Worm (Caenorhabditis elegans): Measurements from ENCODE around the gene F11E6.8.

F11E6.8 gene

ce11 chrIV:17440417-17440816, 9.9 kb downstream of the F11E6.8 start, which contains the start of gene F08A7.1:
TSS of gene F08A7.1 (plus strand) at chrIV:17440607.
- TF ChIP-seq ahr-1 (tag; optimal IDR thresholded peaks at IDR 0.05): no peak
- no peak for TF ChIP-seq mec-3 (tag; optimal IDR thresholded peaks at IDR 0.05; ENCODE audit: borderline replicate concordance)
- no peak for TF ChIP-seq ceh-34 (tag; optimal IDR thresholded peaks at IDR 0.05)
- no peak for TF ChIP-seq eyg-1 (tag; optimal IDR thresholded peaks at IDR 0.05)
- no peak for TF ChIP-seq zip-5 (tag; optimal IDR thresholded peaks at IDR 0.05)

DNA sequence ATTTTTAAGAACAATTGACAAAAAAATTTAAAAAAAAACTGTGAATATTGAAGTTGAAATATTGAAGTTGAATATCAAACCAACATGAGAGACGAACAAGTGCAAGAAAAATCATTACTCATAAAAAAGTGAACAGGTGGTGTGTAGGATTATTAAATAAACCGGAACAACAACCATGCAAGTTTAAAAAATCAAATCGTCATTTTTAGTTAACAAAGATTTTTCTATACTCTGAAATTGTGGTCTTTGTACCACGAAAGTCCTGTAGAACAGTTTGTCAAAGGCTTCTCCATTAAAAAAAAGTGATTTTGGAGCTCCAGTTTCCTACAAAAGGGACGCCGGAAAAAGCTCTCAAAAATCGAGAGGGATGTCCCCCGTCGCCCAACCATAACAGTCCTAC, 10.3 kb downstream of the F11E6.8 start, which contains the start of gene C06A12.19:
Gene C06A12.19 (minus strand): TSS at position 101 of the 400 bp plus-strand sequence.
- TF ChIP-seq ceh-19 (GFP tag; optimal IDR thresholded peaks at IDR 0.05) (no peak), ref-2 (tag; optimal IDR thresholded peaks at IDR 0.05) (no peak), ceh-18 (tag; optimal IDR thresholded peaks at IDR 0.05) (no peak), F13H6.1 (tag; optimal IDR thresholded peaks at IDR 0.05) (no peak), rnt-1 (tag; optimal IDR thresholded peaks at IDR 0.05) (no peak), hlh-6 (tag; optimal IDR thresholded peaks at IDR 0.05) (no peak)

- TF ChIP-seq ttx-3 (tag; optimal IDR thresholded peaks at IDR 0.05): no peak
- no peak for TF ChIP-seq pros-1 (tag; optimal IDR thresholded peaks at IDR 0.05)
- TF ChIP-seq unc-3 (GFP tag; conservative IDR thresholded peaks at IDR 0.05): no peak
- no peak for TF ChIP-seq unc-3 (tag; optimal IDR thresholded peaks at IDR 0.05)
- TF ChIP-seq nhr-232 (tag; optimal IDR thresholded peaks at IDR 0.05): no peak
- no peak for TF ChIP-seq C08G9.2 (tag; optimal IDR thresholded peaks at IDR 0.05)
- no peak for TF ChIP-seq tbx-2 (tag; optimal IDR thresholded peaks at IDR 0.05)
- no peak for TF ChIP-seq nfya-1 (tag; optimal IDR thresholded peaks at IDR 0.05)
- TF ChIP-seq ceh-45 (GFP tag; IDR thresholded peaks at IDR 0.05): no peak
- TF ChIP-seq unc-42 (tag; optimal IDR thresholded peaks at IDR 0.05): no peak
- TF ChIP-seq ceh-19 (GFP tag; optimal IDR thresholded peaks at IDR 0.05): no peak
Measured at ce11 chrIV:17437038-17437437, 13.3 kb downstream of the F11E6.8 start, which contains the start of gene C06A12.8. TSS of gene C06A12.8 (plus strand) at chrIV:17437338.

ce11 chrIV:17436552-17436951, 13.8 kb downstream of the F11E6.8 start, which contains the start of gene gcy-27:
TSS of gene gcy-27 (minus strand) at chrIV:17436652.
- no peak for TF ChIP-seq dve-1 (tag; optimal IDR thresholded peaks at IDR 0.05)

- TF ChIP-seq ceh-22 (tag; optimal IDR thresholded peaks at IDR 0.05): no peak
- no peak for TF ChIP-seq unc-42 (tag; optimal IDR thresholded peaks at IDR 0.05)
Measured at ce11 chrIV:17435228-17435627, 15.1 kb downstream of the F11E6.8 start.

ce11 chrIV:17432223-17432826, 18.0 kb downstream of the F11E6.8 start:
- TF ChIP-seq ceh-22 (tag; optimal IDR thresholded peaks at IDR 0.05) (no peak), elt-2 (tag; optimal IDR thresholded peaks at IDR 0.05) (peak; percentile 10)

ce11 chrIV:17431287-17431686, 19.1 kb downstream of the F11E6.8 start, which contains the start of gene lact-6:
TSS of gene lact-6 (minus strand) at chrIV:17431387.
- TF ChIP-seq ceh-30 (tag; optimal IDR thresholded peaks at IDR 0.05) (no peak), pax-1 (tag; optimal IDR thresholded peaks at IDR 0.05) (no peak), ceh-45 (GFP tag; IDR thresholded peaks at IDR 0.05) (no peak), nfya-1 (tag; optimal IDR thresholded peaks at IDR 0.05) (no peak), pha-2 (tag; optimal IDR thresholded peaks at IDR 0.05) (no peak), hlh-15 (tag; optimal IDR thresholded peaks at IDR 0.05) (no peak), lim-6 (tag; optimal IDR thresholded peaks at IDR 0.05) (no peak), C08G9.2 (tag; optimal IDR thresholded peaks at IDR 0.05) (no peak), unc-42 (tag; optimal IDR thresholded peaks at IDR 0.05) (no peak), eyg-1 (tag; optimal IDR thresholded peaks at IDR 0.05) (no peak), tbx-2 (tag; optimal IDR thresholded peaks at IDR 0.05) (no peak), fkh-10 (GFP tag; optimal IDR thresholded peaks at IDR 0.05) (no peak), hlh-30 (tag; optimal IDR thresholded peaks at IDR 0.05; ENCODE audit: insufficient read depth) (no peak), nhr-232 (tag; optimal IDR thresholded peaks at IDR 0.05) (no peak), unc-55 (GFP tag; optimal IDR thresholded peaks at IDR 0.05) (no peak), K02D7.2 (tag; optimal IDR thresholded peaks at IDR 0.05) (no peak)

Measured in whole organism, late embryonic.